Fruit fly (Drosophila melanogaster) whole organism, prepupa: ENCODE data around the gene dod.

Experiments
- Blimp-1 ChIP-seq: fragments of 200-800 bp; sonication (Bioruptor generic); optimal IDR thresholded peaks from 3 replicates; lab custom pipeline; 2017; ENCODE audit warnings: missing biosample characterization, missing genetic modification characterization, mild to moderate bottlenecking, moderate library complexity, missing genetic modification reagents
- CG10631 ChIP-seq: fragments of 200-800 bp; sonication (Bioruptor generic); optimal IDR thresholded peaks from 2 replicates; lab custom pipeline; 2016; ENCODE audit warnings: missing biosample characterization, missing genetic modification characterization
- CG10669 ChIP-seq: fragments of 200-800 bp; sonication (Bioruptor generic); optimal IDR thresholded peaks from 3 replicates; lab custom pipeline; 2018; ENCODE audit warnings: missing biosample characterization, mild to moderate bottlenecking, missing genetic modification characterization, moderate library complexity
- CG11294 ChIP-seq: fragments of 200-800 bp; sonication (Bioruptor generic); IDR thresholded peaks from 2 replicates; pipeline ENCODE4 v1.3.6; 2022; ENCODE audit warnings: missing biosample characterization, missing genetic modification characterization
- CG11762 ChIP-seq: fragments of 200-800 bp; sonication (Bioruptor generic); optimal IDR thresholded peaks from 3 replicates; lab custom pipeline; 2016; ENCODE audit warnings: missing biosample characterization, missing genetic modification characterization; ENCODE audit not compliant: insufficient read depth
- CG11902 ChIP-seq: fragments of 200-800 bp; sonication (Bioruptor generic); optimal IDR thresholded peaks from 3 replicates; lab custom pipeline; 2016; ENCODE audit warnings: missing biosample characterization, missing genetic modification characterization
- CG15336 ChIP-seq: fragments of 200-800 bp; sonication (Bioruptor generic); IDR thresholded peaks from 2 replicates; pipeline ENCODE4 v1.3.6; 2022; ENCODE audit warnings: missing biosample characterization, missing genetic modification characterization
- CG1621 ChIP-seq: fragments of 200-800 bp; sonication (Bioruptor generic); optimal IDR thresholded peaks from 3 replicates; lab custom pipeline; 2018; ENCODE audit warnings: missing biosample characterization, mild to moderate bottlenecking, missing genetic modification characterization
- CG16779 ChIP-seq: fragments of 200-800 bp; sonication (Bioruptor generic); optimal IDR thresholded peaks from 3 replicates; lab custom pipeline; 2017; ENCODE audit warnings: missing biosample characterization, mild to moderate bottlenecking, missing genetic modification characterization
- CG3032 ChIP-seq: fragments of 200-800 bp; optimal IDR thresholded peaks from 2 replicates; lab custom pipeline; 2019; ENCODE audit warnings: missing biosample characterization, mild to moderate bottlenecking, missing genetic modification characterization, moderate library complexity
- CG3919 ChIP-seq: fragments of 200-800 bp; sonication (Bioruptor generic); optimal IDR thresholded peaks from 3 replicates; lab custom pipeline; 2016; ENCODE audit warnings: missing biosample characterization, missing genetic modification characterization
- CG6163 ChIP-seq: fragments of 200-800 bp; sonication (Bioruptor generic); IDR thresholded peaks from 3 replicates; pipeline ENCODE4 v1.3.6; 2022; ENCODE audit warnings: missing biosample characterization, missing genetic modification characterization
- CG6276 ChIP-seq: fragments of 200-800 bp; sonication (Bioruptor generic); optimal IDR thresholded peaks from 2 replicates; lab custom pipeline; 2017; ENCODE audit warnings: missing biosample characterization, mild to moderate bottlenecking, missing genetic modification characterization
- CG6792 ChIP-seq: fragments of 200-800 bp; sonication (Bioruptor generic); optimal IDR thresholded peaks from 3 replicates; lab custom pipeline; 2016; ENCODE audit warnings: missing biosample characterization, missing genetic modification characterization
- CG6808 ChIP-seq: fragments of 200-800 bp; sonication (Bioruptor generic); optimal IDR thresholded peaks from 3 replicates; lab custom pipeline; 2017; ENCODE audit warnings: missing biosample characterization, missing genetic modification characterization, mild to moderate bottlenecking, moderate library complexity, missing genetic modification reagents
- CG6854 ChIP-seq: fragments of 200-800 bp; sonication (Bioruptor generic); optimal IDR thresholded peaks from 2 replicates; lab custom pipeline; 2017; ENCODE audit warnings: missing biosample characterization, mild to moderate bottlenecking, missing genetic modification characterization
- CG7368 ChIP-seq: fragments of 200-800 bp; sonication (Bioruptor generic); optimal IDR thresholded peaks from 3 replicates; lab custom pipeline; 2016; ENCODE audit warnings: missing biosample characterization, missing genetic modification characterization
- CG8632 ChIP-seq: fragments of 200-800 bp; sonication (Bioruptor generic); optimal IDR thresholded peaks from 3 replicates; lab custom pipeline; 2016; ENCODE audit warnings: missing biosample characterization, missing genetic modification characterization
- Eip75B ChIP-seq: fragments of 200-800 bp; sonication (Bioruptor generic); optimal IDR thresholded peaks from 3 replicates; lab custom pipeline; 2016; ENCODE audit warnings: missing biosample characterization, missing genetic modification characterization
- Eip78C ChIP-seq: fragments of 200-800 bp; sonication (Bioruptor generic); peaks from one replicate; lab custom pipeline; 2016; ENCODE audit warnings: missing biosample characterization, missing genetic modification characterization
- Eip93F ChIP-seq: fragments of 200-800 bp; sonication (Bioruptor generic); optimal IDR thresholded peaks from 2 replicates; lab custom pipeline; 2016; ENCODE audit warnings: missing biosample characterization, mild to moderate bottlenecking, missing genetic modification characterization
- Ets21C ChIP-seq: fragments of 200-800 bp; sonication (Bioruptor generic); optimal IDR thresholded peaks from 3 replicates; lab custom pipeline; 2016; ENCODE audit warnings: missing biosample characterization, missing genetic modification characterization
- Ets96B ChIP-seq: fragments of 200-800 bp; optimal IDR thresholded peaks from 2 replicates; lab custom pipeline; 2019; ENCODE audit warnings: missing biosample characterization, mild to moderate bottlenecking, missing genetic modification characterization, moderate library complexity
- Gug ChIP-seq: fragments of 200-800 bp; sonication (Bioruptor generic); IDR thresholded peaks from 2 replicates; pipeline ENCODE4 v1.3.6; 2022; ENCODE audit warnings: missing biosample characterization, missing genetic modification characterization
- Hr38 ChIP-seq: sonication (Bioruptor generic); optimal IDR thresholded peaks from 2 replicates; lab custom pipeline; 2016; ENCODE audit warnings: missing biosample characterization, missing genetic modification characterization
- Hr39 ChIP-seq: fragments of 200-800 bp; sonication (Bioruptor generic); optimal IDR thresholded peaks from 2 replicates; lab custom pipeline; 2016; ENCODE audit warnings: missing biosample characterization, missing genetic modification characterization
- Lpt ChIP-seq: fragments of 200-800 bp; sonication (Bioruptor generic); optimal IDR thresholded peaks from 3 replicates; lab custom pipeline; 2016; ENCODE audit warnings: missing biosample characterization, missing genetic modification characterization
- Met ChIP-seq: fragments of 200-800 bp; sonication (Bioruptor generic); optimal IDR thresholded peaks from 3 replicates; lab custom pipeline; 2016; ENCODE audit warnings: missing biosample characterization, missing genetic modification characterization
- OdsH ChIP-seq: fragments of 200-800 bp; sonication (Bioruptor generic); optimal IDR thresholded peaks from 3 replicates; lab custom pipeline; 2016; ENCODE audit warnings: missing biosample characterization, missing genetic modification characterization
- Smox ChIP-seq: fragments of 200-800 bp; sonication (Bioruptor generic); optimal IDR thresholded peaks from 3 replicates; lab custom pipeline; 2016; ENCODE audit warnings: missing biosample characterization, missing genetic modification characterization
- Sox102F ChIP-seq: fragments of 200-800 bp; sonication (Bioruptor generic); optimal IDR thresholded peaks from 2 replicates; lab custom pipeline; 2016; ENCODE audit warnings: missing biosample characterization, mild to moderate bottlenecking, missing genetic modification characterization
- acj6 ChIP-seq: fragments of 200-800 bp; sonication (Bioruptor generic); optimal IDR thresholded peaks from 3 replicates; lab custom pipeline; 2016; ENCODE audit warnings: missing biosample characterization, missing genetic modification characterization
- cyc ChIP-seq: fragments of 200-800 bp; sonication (Bioruptor generic); optimal IDR thresholded peaks from 3 replicates; lab custom pipeline; 2016; ENCODE audit warnings: missing biosample characterization, missing genetic modification characterization
- dac ChIP-seq: fragments of 200-800 bp; sonication (Bioruptor generic); optimal IDR thresholded peaks from 2 replicates; lab custom pipeline; 2017; ENCODE audit warnings: missing biosample characterization, mild to moderate bottlenecking, missing genetic modification characterization
- dsx ChIP-seq: fragments of 200-800 bp; optimal IDR thresholded peaks from 3 replicates; lab custom pipeline; 2019; ENCODE audit warnings: missing biosample characterization, mild to moderate bottlenecking, missing genetic modification characterization, moderate library complexity; ENCODE audit not compliant: poor library complexity, severe bottlenecking
- eg ChIP-seq: fragments of 200-800 bp; sonication (Bioruptor generic); IDR thresholded peaks from 3 replicates; pipeline ENCODE4 v1.3.6; 2022; ENCODE audit warnings: missing biosample characterization, missing genetic modification characterization
- fd85E ChIP-seq: fragments of 200-800 bp; sonication (Bioruptor generic); optimal IDR thresholded peaks from 3 replicates; lab custom pipeline; 2016; ENCODE audit warnings: missing biosample characterization, missing genetic modification characterization
- fkh ChIP-seq: fragments of 200-800 bp; sonication (Bioruptor generic); optimal IDR thresholded peaks from 3 replicates; lab custom pipeline; 2017; ENCODE audit warnings: missing biosample characterization, mild to moderate bottlenecking, missing genetic modification characterization, moderate library complexity
- pdm3 ChIP-seq: fragments of 200-800 bp; sonication (Bioruptor generic); optimal IDR thresholded peaks from 3 replicates; lab custom pipeline; 2016; ENCODE audit warnings: missing biosample characterization, missing genetic modification characterization
- salr ChIP-seq, 2 experiments: fragments of 200-800 bp; sonication (Bioruptor generic); optimal IDR thresholded peaks; 3 replicates each; lab custom pipeline; 2016 to 2018; ENCODE audit warnings: missing biosample characterization in 2 of 2, missing genetic modification characterization in 2 of 2, mild to moderate bottlenecking in 1 of 2
- ss ChIP-seq, 2 experiments: fragments of 200-800 bp; sonication (Bioruptor generic); optimal IDR thresholded peaks; 2 replicates in 1 of 2; 3 replicates in 1 of 2; lab custom pipeline; 2017 to 2018; ENCODE audit warnings: mild to moderate bottlenecking in 2 of 2, missing biosample characterization in 2 of 2, missing genetic modification characterization in 2 of 2, moderate library complexity in 1 of 2
- svp ChIP-seq: fragments of 200-800 bp; sonication (Bioruptor generic); peaks from one replicate; lab custom pipeline; 2016; ENCODE audit warnings: missing biosample characterization, missing genetic modification characterization
- topi ChIP-seq: fragments of 200-800 bp; sonication (Bioruptor generic); optimal IDR thresholded peaks from 3 replicates; lab custom pipeline; 2016; ENCODE audit warnings: missing biosample characterization, missing genetic modification characterization
- vri ChIP-seq: fragments of 200-800 bp; sonication (Bioruptor generic); optimal IDR thresholded peaks from 3 replicates; lab custom pipeline; 2016; ENCODE audit warnings: missing biosample characterization, mild to moderate bottlenecking, missing genetic modification characterization

dod gene

dm6 chrX:21319202-21319772, 25.9 kb upstream of the dod start, which contains the start of the genes SLIRP1 and anox (continued):
- peak; percentile 88 for TF ChIP-seq dsx (GFP tag; lab: Kevin White, UChicago)
- peak; percentile 86 for TF ChIP-seq CG8632
- TF ChIP-seq CG11294 (GFP tag; lab: Robert Waterston, UW), result peak; percentile 55; the same call in 1 of the 2 replicates
- TF ChIP-seq svp, result peak; percentile 92
- no peak for TF ChIP-seq fd85E (GFP tag; lab: Kevin White, UChicago)
- TF ChIP-seq Gug (GFP tag; lab: Robert Waterston, UW), result peak; percentile 77
- peak; percentile 89 for TF ChIP-seq acj6 (GFP tag; lab: Kevin White, UChicago)
- TF ChIP-seq CG6808 (GFP tag; lab: Kevin White, UChicago), result peak; percentile 86
- TF ChIP-seq CG3032, result peak; percentile 90
- TF ChIP-seq Smox (GFP tag; lab: Kevin White, UChicago), result peak; percentile 88
- peak; percentile 31 for TF ChIP-seq fkh (GFP tag; lab: Kevin White, UChicago)
- peak; percentile 80 for TF ChIP-seq cyc (GFP tag; lab: Kevin White, UChicago)
- TF ChIP-seq Hr39 (GFP tag; lab: Kevin White, UChicago), result peak; percentile 82
- peak; percentile 77 for TF ChIP-seq CG11902 (GFP tag; lab: Kevin White, UChicago)
- TF ChIP-seq CG15336 (GFP tag; lab: Robert Waterston, UW), result peak; percentile 86
- peak; percentile 89 for TF ChIP-seq CG10631 (GFP tag; lab: Kevin White, UChicago)
- peak; percentile 81 for TF ChIP-seq CG3919 (GFP tag; lab: Kevin White, UChicago)
- peak; percentile 64; the same call in 1 of the 3 replicates for TF ChIP-seq CG6163
- TF ChIP-seq pdm3 (GFP tag; lab: Kevin White, UChicago), result peak; percentile 89
- peak; percentile 74 for TF ChIP-seq Sox102F (GFP tag; lab: Kevin White, UChicago)
- TF ChIP-seq CG6276 (GFP tag; lab: Kevin White, UChicago), result no peak
- peak; percentile 79 for TF ChIP-seq CG16779 (tag; lab: Kevin White, UChicago)
- TF ChIP-seq Ets21C (GFP tag; lab: Kevin White, UChicago), result peak; percentile 75
- no peak for TF ChIP-seq Eip93F
- peak; percentile 71 for TF ChIP-seq CG6854 (GFP tag; lab: Kevin White, UChicago)
- TF ChIP-seq OdsH, result peak; percentile 87
- TF ChIP-seq ss (GFP tag; optimal IDR thresholded peaks at IDR 0.05; lab: Kevin White, UChicago), result peak; percentile 82 to 86
- TF ChIP-seq topi (GFP tag; lab: Kevin White, UChicago), result peak; percentile 90
- peak; percentile 70 for TF ChIP-seq CG7368 (GFP tag; lab: Kevin White, UChicago)
- TF ChIP-seq Eip75B (GFP tag; lab: Kevin White, UChicago), result peak; percentile 85
- TF ChIP-seq dac, result peak; percentile 59
- peak; percentile 86 for TF ChIP-seq CG6792 (GFP tag; lab: Kevin White, UChicago)
- peak; percentile 92 for TF ChIP-seq CG10669 (GFP tag; lab: Kevin White, UChicago)
- TF ChIP-seq vri (GFP tag; lab: Kevin White, UChicago), result peak; percentile 54
- peak; percentile 79 for TF ChIP-seq CG1621 (tag; lab: Kevin White, UChicago)

- TF ChIP-seq Ets96B (tag; lab: Kevin White, UChicago) (peak; percentile 28), CG10669 (GFP tag; lab: Kevin White, UChicago) (peak; percentile 52), CG7368 (GFP tag; lab: Kevin White, UChicago) (peak; percentile 1), Lpt (GFP tag; lab: Kevin White, UChicago) (no peak), OdsH (no peak), eg (GFP tag; lab: Robert Waterston, UW) (0 out of 3 replicates have a peak, but pooled peaks have one; percentile 22), svp (peak; percentile 79), CG15336 (GFP tag; lab: Robert Waterston, UW) (peak; percentile 18; the same call in 1 of the 2 replicates), CG3919 (GFP tag; lab: Kevin White, UChicago) (peak; percentile 26), CG6276 (GFP tag; lab: Kevin White, UChicago) (peak; percentile 44), Eip93F (no peak), Gug (GFP tag; lab: Robert Waterston, UW) (no peak), Sox102F (GFP tag; lab: Kevin White, UChicago) (no peak), vri (GFP tag; lab: Kevin White, UChicago) (no peak), Met (GFP tag; lab: Kevin White, UChicago) (peak; percentile 54), salr (GFP tag; optimal IDR thresholded peaks at IDR 0.05; lab: Kevin White, UChicago) (no peak), cyc (GFP tag; lab: Kevin White, UChicago) (peak; percentile 36), Hr38 (GFP tag; lab: Kevin White, UChicago) (no peak), Eip75B (GFP tag; lab: Kevin White, UChicago) (peak; percentile 33), Smox (GFP tag; lab: Kevin White, UChicago) (no peak), Blimp-1 (GFP tag; lab: Kevin White, UChicago) (peak; percentile 5), pdm3 (GFP tag; lab: Kevin White, UChicago) (no peak), CG11762 (GFP tag; lab: Kevin White, UChicago) (peak; percentile 19), topi (GFP tag; lab: Kevin White, UChicago) (peak; percentile 49), Eip78C (GFP tag; lab: Kevin White, UChicago) (no peak), CG3032 (peak; percentile 48), CG11902 (GFP tag; lab: Kevin White, UChicago) (peak; percentile 22), ss (GFP tag; optimal IDR thresholded peaks at IDR 0.05; lab: Kevin White, UChicago) (peak in 1 of 2 experiments; percentile 39)
Observed at dm6 chrX:21322289-21322981, 22.7 kb upstream of the dod start.
